Fruit fly (Drosophila melanogaster): ENCODE measurements around the gene CG10657.

Gene CG10657

DNA sequence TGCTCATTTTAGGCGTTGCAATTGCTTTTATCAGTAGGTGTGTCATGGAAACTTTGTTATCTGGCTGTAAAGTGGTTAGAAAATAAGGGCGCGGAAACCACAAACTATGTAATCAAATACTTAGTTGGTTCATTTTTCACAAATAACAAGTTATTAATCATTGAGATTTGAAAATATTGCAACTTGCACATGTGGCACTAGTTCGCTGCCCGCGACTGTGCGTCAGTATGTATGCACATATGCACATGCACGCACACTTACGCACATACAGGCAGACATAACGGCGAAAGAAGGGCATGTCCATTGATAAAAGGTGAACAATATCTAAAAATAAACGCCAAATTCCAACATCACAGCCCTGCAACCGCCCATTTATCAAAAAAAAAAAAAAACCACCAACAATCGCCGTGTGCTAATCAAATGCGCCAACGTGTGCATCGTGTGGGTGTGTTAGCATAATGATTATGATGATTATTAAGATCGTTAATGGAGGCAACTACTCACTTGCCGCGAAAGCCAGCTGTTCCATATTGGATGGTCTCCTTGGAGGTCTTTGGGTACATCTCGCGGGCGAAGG lies 32.5 kb upstream of the CG10657 start (continued):
- TF ChIP-seq ham (GFP tag; IDR thresholded peaks at IDR 0.05) (no peak), Rfx (GFP tag; IDR thresholded peaks at IDR 0.05) (0 out of 2 replicates have a peak, but pooled peaks have one; percentile 24), CG2199 (GFP tag; IDR thresholded peaks at IDR 0.05) (no peak), br (optimal IDR thresholded peaks at IDR 0.05) (no peak), CG17359 (tag; optimal IDR thresholded peaks at IDR 0.05) (peak; percentile 70), chm (GFP tag; IDR thresholded peaks at IDR 0.05) (peak; percentile 54; the same call in 1 of the 2 replicates), Meics (GFP tag; optimal IDR thresholded peaks at IDR 0.05) (peak; percentile 40), CG18599 (GFP tag; optimal IDR thresholded peaks at IDR 0.05) (peak; percentile 33), CG10654 (GFP tag; optimal IDR thresholded peaks at IDR 0.05) (peak; percentile 5), CG13123 (GFP tag; optimal IDR thresholded peaks at IDR 0.05) (no peak), CG6854 (GFP tag; optimal IDR thresholded peaks at IDR 0.05) (no peak), eve (GFP tag; optimal IDR thresholded peaks at IDR 0.05) (no peak), tup (GFP tag; optimal IDR thresholded peaks at IDR 0.05) (no peak), CG6683 (GFP tag; optimal IDR thresholded peaks at IDR 0.05) (peak; percentile 12), Dek (tag; optimal IDR thresholded peaks at IDR 0.05) (no peak), gce (GFP tag; IDR thresholded peaks at IDR 0.05) (no peak), cad (GFP tag; optimal IDR thresholded peaks at IDR 0.05) (no peak), psq (GFP tag; optimal IDR thresholded peaks at IDR 0.05) (no peak), org-1 (GFP tag; optimal IDR thresholded peaks at IDR 0.05) (peak; percentile 13), pb (GFP tag; optimal IDR thresholded peaks at IDR 0.05) (no peak), ase (GFP tag; IDR thresholded peaks at IDR 0.05) (peak; percentile 48; the same call in 2 of the 3 replicates), CG15073 (GFP tag; optimal IDR thresholded peaks at IDR 0.05) (no peak), CG18619 (GFP tag; optimal IDR thresholded peaks at IDR 0.05) (peak; percentile 21), CG11723 (GFP tag; optimal IDR thresholded peaks at IDR 0.05) (no peak), NK7.1 (GFP tag; optimal IDR thresholded peaks at IDR 0.05) (no peak), CG4820 (GFP tag; optimal IDR thresholded peaks at IDR 0.05) (peak; percentile 18), unpg (GFP tag; optimal IDR thresholded peaks at IDR 0.05) (peak; percentile 66), bsh (GFP tag; optimal IDR thresholded peaks at IDR 0.05) (peak; percentile 23 to 67), salm (tag; optimal IDR thresholded peaks at IDR 0.05) (peak; percentile 29), mld (GFP tag; IDR thresholded peaks at IDR 0.05; ENCODE audit: partially characterized antibody) (no peak), CG2120 (GFP tag; optimal IDR thresholded peaks at IDR 0.05) (peak; percentile 24), Ada2b (GFP tag; IDR thresholded peaks at IDR 0.05) (peak; percentile 56), sug (tag; optimal IDR thresholded peaks at IDR 0.05) (no peak), B-H1 (GFP tag; IDR thresholded peaks at IDR 0.05) (peak; percentile 26; the same call in 1 of the 3 replicates), Abd-B (GFP tag; optimal IDR thresholded peaks at IDR 0.05) (no peak), MESR4 (GFP tag; optimal IDR thresholded peaks at IDR 0.05) (peak; percentile 31), pan (optimal IDR thresholded peaks at IDR 0.05) (no peak), pan (GFP tag; optimal IDR thresholded peaks at IDR 0.05 in 1 of 2, IDR thresholded peaks at IDR 0.05 in 1 of 2) (peak in 1 of 2 experiments; percentile 60), hkb (optimal IDR thresholded peaks at IDR 0.05) (no peak), hkb (GFP tag; IDR thresholded peaks at IDR 0.05) (peak; percentile 80), pita (GFP tag; optimal IDR thresholded peaks at IDR 0.05) (no peak), toy (GFP tag; IDR thresholded peaks at IDR 0.05) (no peak), CG7357 (GFP tag; IDR thresholded peaks at IDR 0.05) (0 out of 3 replicates have a peak, but pooled peaks have one; percentile 29), chinmo (GFP tag; IDR thresholded peaks at IDR 0.05; ENCODE audit: partially characterized antibody) (no peak), CG12659 (GFP tag; optimal IDR thresholded peaks at IDR 0.05) (peak; percentile 21), CG3163 (GFP tag; optimal IDR thresholded peaks at IDR 0.05) (no peak), CG10431 (GFP tag; optimal IDR thresholded peaks at IDR 0.05) (no peak), schlank (tag; optimal IDR thresholded peaks at IDR 0.05) (no peak), Side (GFP tag; optimal IDR thresholded peaks at IDR 0.05) (peak; percentile 39), ato (GFP tag; IDR thresholded peaks at IDR 0.05; ENCODE audit: partially characterized antibody) (no peak), sd (tag; optimal IDR thresholded peaks at IDR 0.05) (no peak)

Measured in whole organism, embryonic.